Fruit fly (Drosophila melanogaster) whole organism, pupa: ENCODE measurements around the gene Samuel.
A peak's percentile ranks its signal among the peaks of the same experiment; 100 is the strongest.

ENCODE experiments used
- CG10348 ChIP-seq: fragments of 200-800 bp; sonication (Bioruptor generic); IDR thresholded peaks from 2 replicates; pipeline ENCODE4 v1.3.6; 2022; ENCODE audit warnings: missing biosample characterization, missing genetic modification characterization
- CG12605 ChIP-seq: fragments of 200-800 bp; sonication (Bioruptor generic); IDR thresholded peaks from 2 replicates; pipeline ENCODE4 v1.3.6; 2022; ENCODE audit warnings: missing biosample characterization, missing genetic modification characterization
- CG13204 ChIP-seq: fragments of 200-800 bp; sonication (Bioruptor generic); optimal IDR thresholded peaks from 2 replicates; lab custom pipeline; 2018; ENCODE audit warnings: missing biosample characterization, mild to moderate bottlenecking, missing genetic modification characterization, moderate library complexity
- CG14655 ChIP-seq: fragments of 200-800 bp; sonication (Bioruptor generic); optimal IDR thresholded peaks from 3 replicates; lab custom pipeline; 2017; ENCODE audit warnings: mild to moderate bottlenecking, missing biosample characterization, missing genetic modification reagents, missing genetic modification characterization
- CG15710 ChIP-seq: fragments of 200-800 bp; sonication (Bioruptor generic); optimal IDR thresholded peaks from 2 replicates; lab custom pipeline; 2018; ENCODE audit warnings: missing biosample characterization, mild to moderate bottlenecking, missing genetic modification characterization, moderate library complexity
- CG17806 ChIP-seq: fragments of 200-800 bp; sonication (Bioruptor generic); optimal IDR thresholded peaks from 2 replicates; lab custom pipeline; 2018; ENCODE audit warnings: missing biosample characterization, mild to moderate bottlenecking, missing genetic modification characterization, moderate library complexity
- CG32121 ChIP-seq: fragments of 200-800 bp; sonication (Bioruptor generic); IDR thresholded peaks from 2 replicates; pipeline ENCODE4 v1.3.6; 2022; ENCODE audit warnings: missing biosample characterization, missing genetic modification characterization
- CG34367 ChIP-seq: fragments of 200-800 bp; sonication (Bioruptor generic); optimal IDR thresholded peaks from 2 replicates; lab custom pipeline; 2018; ENCODE audit warnings: missing biosample characterization, mild to moderate bottlenecking, missing genetic modification characterization
- CG4496 ChIP-seq: fragments of 200-800 bp; sonication (Bioruptor generic); IDR thresholded peaks from 3 replicates; pipeline ENCODE4 v1.3.6; 2022; ENCODE audit warnings: missing biosample characterization, missing genetic modification characterization
- CG8159 ChIP-seq: fragments of 200-800 bp; sonication (Bioruptor generic); optimal IDR thresholded peaks from 3 replicates; lab custom pipeline; 2018; ENCODE audit warnings: missing biosample characterization, mild to moderate bottlenecking, missing genetic modification characterization, moderate library complexity
- CG8301 ChIP-seq: fragments of 200-800 bp; sonication (Bioruptor generic); optimal IDR thresholded peaks from 2 replicates; lab custom pipeline; 2018; ENCODE audit warnings: missing biosample characterization, mild to moderate bottlenecking, missing genetic modification characterization
- CG9948 ChIP-seq: fragments of 200-800 bp; sonication (Bioruptor generic); optimal IDR thresholded peaks from 2 replicates; lab custom pipeline; 2018; ENCODE audit warnings: missing biosample characterization, mild to moderate bottlenecking, missing genetic modification characterization, moderate library complexity
- D1 ChIP-seq: fragments of 200-800 bp; sonication (Bioruptor generic); optimal IDR thresholded peaks from 2 replicates; lab custom pipeline; 2018; ENCODE audit warnings: missing biosample characterization, mild to moderate bottlenecking, missing genetic modification characterization, moderate library complexity
- EcR ChIP-seq: fragments of 200-800 bp; sonication (Bioruptor generic); optimal IDR thresholded peaks from 3 replicates; lab custom pipeline; 2019; ENCODE audit warnings: missing biosample characterization, missing genetic modification characterization, mild to moderate bottlenecking, moderate library complexity, missing genetic modification reagents
- Ets98B ChIP-seq: fragments of 200-800 bp; sonication (Bioruptor generic); IDR thresholded peaks from 2 replicates; pipeline ENCODE4 v1.3.6; 2022; ENCODE audit warnings: missing biosample characterization, missing genetic modification characterization
- Pif1A ChIP-seq: fragments of 200-800 bp; sonication (Bioruptor generic); optimal IDR thresholded peaks from 3 replicates; lab custom pipeline; 2016; ENCODE audit warnings: missing biosample characterization, missing genetic modification characterization
- Pif1B ChIP-seq: fragments of 200-800 bp; sonication (Bioruptor generic); optimal IDR thresholded peaks from 3 replicates; lab custom pipeline; 2016; ENCODE audit warnings: missing biosample characterization, missing genetic modification characterization
- Snoo ChIP-seq: fragments of 200-800 bp; sonication (Bioruptor generic); optimal IDR thresholded peaks from 3 replicates; lab custom pipeline; 2017; ENCODE audit warnings: missing biosample characterization, mild to moderate bottlenecking, missing genetic modification characterization, inconsistent platforms
- fd96Ca ChIP-seq: fragments of 200-800 bp; sonication (Bioruptor generic); IDR thresholded peaks from 3 replicates; pipeline ENCODE4 v1.3.6; 2022; ENCODE audit warnings: missing biosample characterization, missing genetic modification characterization
- gl ChIP-seq: fragments of 200-800 bp; sonication (Bioruptor generic); optimal IDR thresholded peaks from 2 replicates; lab custom pipeline; 2018; ENCODE audit warnings: missing biosample characterization, mild to moderate bottlenecking, missing genetic modification characterization
- rn ChIP-seq: fragments of 200-800 bp; sonication (Bioruptor generic); IDR thresholded peaks from 2 replicates; pipeline ENCODE4 v1.3.6; 2022; ENCODE audit warnings: missing biosample characterization, missing genetic modification characterization

Gene Samuel

dm6 chr2L:11045467-11045914 lies 21.3 kb downstream of the Samuel start:
- TF ChIP-seq CG8301 (tag; lab: Kevin White, UChicago): no peak
- TF ChIP-seq fd96Ca (GFP tag; lab: Robert Waterston, UW): peak; percentile 11; the same call in 1 of the 3 replicates
- TF ChIP-seq Pif1B (GFP tag; lab: Kevin White, UChicago): no peak
- no peak for TF ChIP-seq CG8159 (tag; lab: Kevin White, UChicago)
- no peak for TF ChIP-seq CG15710 (tag; lab: Kevin White, UChicago)
- no peak for TF ChIP-seq Snoo (tag; lab: Kevin White, UChicago)
- TF ChIP-seq rn (GFP tag; lab: Robert Waterston, UW): no peak
- TF ChIP-seq EcR (GFP tag; lab: Kevin White, UChicago): peak; percentile 98
- TF ChIP-seq CG34367: no peak
- TF ChIP-seq gl: no peak
- TF ChIP-seq CG12605 (GFP tag; lab: Robert Waterston, UW): no peak
- TF ChIP-seq CG10348 (GFP tag; lab: Robert Waterston, UW): no peak
- TF ChIP-seq CG4496 (GFP tag; lab: Robert Waterston, UW): no peak
- no peak for TF ChIP-seq Pif1A (GFP tag; lab: Kevin White, UChicago)

- TF ChIP-seq CG12605 (GFP tag; lab: Robert Waterston, UW) (peak; percentile 37), gl (peak; percentile 58), Snoo (tag; lab: Kevin White, UChicago) (peak; percentile 52), CG32121 (peak; percentile 48; the same call in 1 of the 2 replicates), D1 (tag; lab: Kevin White, UChicago) (no peak), Ets98B (peak; percentile 52), CG13204 (GFP tag; lab: Kevin White, UChicago) (peak; percentile 83), CG4496 (GFP tag; lab: Robert Waterston, UW) (peak; percentile 49; the same call in 1 of the 3 replicates), CG15710 (tag; lab: Kevin White, UChicago) (peak; percentile 31), CG9948 (tag; lab: Kevin White, UChicago) (peak; percentile 29), CG10348 (GFP tag; lab: Robert Waterston, UW) (0 out of 2 replicates have a peak, but pooled peaks have one; percentile 16), EcR (GFP tag; lab: Kevin White, UChicago) (no peak), Pif1B (GFP tag; lab: Kevin White, UChicago) (peak; percentile 12), CG34367 (peak; percentile 11), CG17806 (tag; lab: Kevin White, UChicago) (no peak), rn (GFP tag; lab: Robert Waterston, UW) (no peak), fd96Ca (GFP tag; lab: Robert Waterston, UW) (peak; percentile 52; the same call in 2 of the 3 replicates), CG14655 (peak; percentile 61), CG8159 (tag; lab: Kevin White, UChicago) (peak; percentile 68), Pif1A (GFP tag; lab: Kevin White, UChicago) (peak; percentile 41), CG8301 (tag; lab: Kevin White, UChicago) (no peak)
These were observed 21.9 kb downstream of the Samuel start for dm6 chr2L:11044678-11045466.

dm6 chr2L:11041785-11042184 lies 25.0 kb downstream of the Samuel start:
- TF ChIP-seq CG12605 (GFP tag; lab: Robert Waterston, UW): peak; percentile 29; the same call in 1 of the 2 replicates
- no peak for TF ChIP-seq CG15710 (tag; lab: Kevin White, UChicago)

- TF ChIP-seq CG8159 (tag; lab: Kevin White, UChicago): no peak
- peak; percentile 26 for TF ChIP-seq CG8301 (tag; lab: Kevin White, UChicago)
- no peak for TF ChIP-seq CG32121
- no peak for TF ChIP-seq rn (GFP tag; lab: Robert Waterston, UW)
- no peak for TF ChIP-seq fd96Ca (GFP tag; lab: Robert Waterston, UW)
- TF ChIP-seq gl: no peak
- TF ChIP-seq CG12605 (GFP tag; lab: Robert Waterston, UW): no peak
- peak; percentile 49 for TF ChIP-seq CG14655
- TF ChIP-seq Ets98B: no peak
- no peak for TF ChIP-seq Pif1A (GFP tag; lab: Kevin White, UChicago)
- TF ChIP-seq CG34367: no peak
- TF ChIP-seq CG10348 (GFP tag; lab: Robert Waterston, UW): no peak
- TF ChIP-seq CG13204 (GFP tag; lab: Kevin White, UChicago): no peak
These were observed 25.7 kb downstream of the Samuel start for dm6 chr2L:11041074-11041473.

- TF ChIP-seq Ets98B (no peak), CG9948 (tag; lab: Kevin White, UChicago) (no peak), EcR (GFP tag; lab: Kevin White, UChicago) (peak; percentile 53)
These were observed 27.2 kb downstream of the Samuel start for dm6 chr2L:11039548-11040144.

dm6 chr2L:11038918-11039317 lies 27.9 kb downstream of the Samuel start:
- TF ChIP-seq Pif1B (GFP tag; lab: Kevin White, UChicago) (no peak), CG12605 (GFP tag; lab: Robert Waterston, UW) (no peak), CG34367 (no peak), CG32121 (no peak), rn (GFP tag; lab: Robert Waterston, UW) (no peak), D1 (tag; lab: Kevin White, UChicago) (no peak), EcR (GFP tag; lab: Kevin White, UChicago) (no peak), CG9948 (tag; lab: Kevin White, UChicago) (no peak), fd96Ca (GFP tag; lab: Robert Waterston, UW) (no peak), CG14655 (no peak)
